Fruit fly (Drosophila melanogaster) whole organism, embryonic: ENCODE results near the gene Cyp4d21.
A peak's percentile ranks its signal among the peaks of the same experiment; 100 is the strongest.

Experiments
- BEAF-32 ChIP-seq: fragments of 200-800 bp; sonication (Bioruptor generic); optimal IDR thresholded peaks from 3 replicates; lab custom pipeline; 2017; ENCODE audit warnings: missing biosample characterization, missing genetic modification characterization, mild to moderate bottlenecking, moderate library complexity, missing genetic modification reagents
- Blimp-1 ChIP-seq: fragments of 200-800 bp; sonication (Bioruptor generic); optimal IDR thresholded peaks from 3 replicates; lab custom pipeline; 2018; ENCODE audit warnings: missing biosample characterization, missing genetic modification characterization, mild to moderate bottlenecking, moderate library complexity, missing genetic modification reagents
- CG11695 ChIP-seq: fragments of 200-800 bp; sonication (Bioruptor generic); IDR thresholded peaks from 3 replicates; pipeline ENCODE4 v1.3.6; 2022; ENCODE audit warnings: missing biosample characterization, missing genetic modification characterization
- CG12299 ChIP-seq: fragments of 200-800 bp; sonication (Bioruptor generic); optimal IDR thresholded peaks from 2 replicates; lab custom pipeline; 2018; ENCODE audit warnings: missing biosample characterization, mild to moderate bottlenecking, missing genetic modification characterization
- CG1233 ChIP-seq: fragments of 200-800 bp; sonication (Bioruptor generic); optimal IDR thresholded peaks from 4 replicates; lab custom pipeline; 2018; ENCODE audit warnings: missing biosample characterization, mild to moderate bottlenecking, missing genetic modification characterization
- CG13894 ChIP-seq: fragments of 200-800 bp; sonication (Bioruptor generic); optimal IDR thresholded peaks from 3 replicates; lab custom pipeline; 2018; ENCODE audit warnings: missing biosample characterization, mild to moderate bottlenecking, missing genetic modification characterization, moderate library complexity
- CG14965 ChIP-seq: fragments of 200-800 bp; sonication (Bioruptor generic); optimal IDR thresholded peaks from 2 replicates; lab custom pipeline; 2016; ENCODE audit warnings: missing biosample characterization, missing genetic modification characterization, borderline replicate concordance
- CG15011 ChIP-seq: fragments of 200-800 bp; sonication (Bioruptor generic); optimal IDR thresholded peaks from 3 replicates; lab custom pipeline; 2018; ENCODE audit warnings: missing biosample characterization, mild to moderate bottlenecking, missing genetic modification characterization
- CG15073 ChIP-seq: fragments of 200-800 bp; sonication (Bioruptor generic); optimal IDR thresholded peaks from 2 replicates; lab custom pipeline; 2016; ENCODE audit warnings: missing biosample characterization, missing genetic modification characterization
- CG15269 ChIP-seq: fragments of 200-800 bp; sonication (Bioruptor generic); optimal IDR thresholded peaks from 2 replicates; lab custom pipeline; 2018; ENCODE audit warnings: missing biosample characterization, mild to moderate bottlenecking, missing genetic modification characterization, moderate library complexity
- CG2129 ChIP-seq: fragments of 200-800 bp; sonication (Bioruptor generic); IDR thresholded peaks from 2 replicates; pipeline ENCODE4 v1.3.6; 2022; ENCODE audit warnings: missing biosample characterization, missing genetic modification characterization; ENCODE audit not compliant: partially characterized antibody
- CG2199 ChIP-seq: fragments of 200-800 bp; sonication (Bioruptor generic); IDR thresholded peaks from 3 replicates; pipeline ENCODE4 v1.3.6; 2022; ENCODE audit warnings: missing biosample characterization, missing genetic modification characterization
- CG2875 ChIP-seq: fragments of 200-800 bp; sonication (Bioruptor generic); optimal IDR thresholded peaks from 2 replicates; lab custom pipeline; 2017; ENCODE audit warnings: missing biosample characterization, mild to moderate bottlenecking, missing genetic modification characterization, missing genetic modification reagents
- CG3163 ChIP-seq: fragments of 200-800 bp; sonication (Bioruptor generic); optimal IDR thresholded peaks from 3 replicates; lab custom pipeline; 2016; ENCODE audit warnings: missing biosample characterization, missing genetic modification characterization
- CG33213 ChIP-seq: fragments of 200-800 bp; sonication (Bioruptor generic); optimal IDR thresholded peaks from 3 replicates; lab custom pipeline; 2016; ENCODE audit warnings: missing biosample characterization, missing genetic modification characterization
- CG43689 ChIP-seq: fragments of 200-800 bp; sonication (Bioruptor generic); IDR thresholded peaks from 2 replicates; pipeline ENCODE4 v1.3.6; 2022; ENCODE audit warnings: missing biosample characterization, missing genetic modification characterization
- CG4404 ChIP-seq: fragments of 200-800 bp; sonication (Bioruptor generic); IDR thresholded peaks from 2 replicates; pipeline ENCODE4 v1.3.6; 2022; ENCODE audit warnings: missing biosample characterization, missing genetic modification characterization
- CG6654 ChIP-seq: fragments of 200-800 bp; sonication (Bioruptor generic); optimal IDR thresholded peaks from 2 replicates; lab custom pipeline; 2017; ENCODE audit warnings: missing biosample characterization, mild to moderate bottlenecking, missing genetic modification characterization
- CG6683 ChIP-seq: fragments of 200-800 bp; sonication (Bioruptor generic); optimal IDR thresholded peaks from 2 replicates; lab custom pipeline; 2017; ENCODE audit warnings: missing biosample characterization, mild to moderate bottlenecking, missing genetic modification characterization, missing genetic modification reagents
- CG6689 ChIP-seq: fragments of 200-800 bp; sonication (Bioruptor generic); IDR thresholded peaks from 2 replicates; pipeline ENCODE4 v1.3.6; 2022; ENCODE audit warnings: missing biosample characterization, missing genetic modification characterization
- CG6791 ChIP-seq: fragments of 200-800 bp; sonication (Bioruptor generic); IDR thresholded peaks from 3 replicates; pipeline ENCODE4 v1.3.6; 2022; ENCODE audit warnings: missing biosample characterization, missing genetic modification characterization; ENCODE audit not compliant: partially characterized antibody
- CrebB ChIP-seq: fragments of 200-800 bp; sonication (Bioruptor generic); optimal IDR thresholded peaks from 3 replicates; lab custom pipeline; 2018; ENCODE audit warnings: missing biosample characterization, mild to moderate bottlenecking, missing genetic modification characterization
- H15 ChIP-seq: fragments of 200-800 bp; sonication (Bioruptor generic); IDR thresholded peaks from 3 replicates; pipeline ENCODE4 v1.3.6; 2022; ENCODE audit warnings: missing biosample characterization, missing genetic modification characterization
- Hand ChIP-seq: fragments of 200-800 bp; sonication (Bioruptor generic); optimal IDR thresholded peaks from 2 replicates; lab custom pipeline; 2017; ENCODE audit warnings: mild to moderate bottlenecking, missing biosample characterization, missing genetic modification reagents, missing genetic modification characterization
- Med ChIP-seq: fragments of 200-800 bp; sonication (Bioruptor generic); peaks from one replicate; lab custom pipeline; 2016; ENCODE audit warnings: missing biosample characterization, missing genetic modification characterization, mild to moderate bottlenecking, inconsistent platforms, moderate library complexity
- Trl ChIP-seq, 3 experiments: fragments of >200 bp in 2 of 3; fragments of 200-800 bp in 1 of 3; sonication (Bioruptor generic) in 1 of 3; optimal IDR thresholded peaks; 2 replicates in 1 of 3; 3 replicates in 2 of 3; lab custom pipeline; 2016 to 2017; ENCODE audit warnings: missing biosample characterization in 1 of 3, missing genetic modification characterization in 1 of 3
- ato ChIP-seq: fragments of 200-800 bp; sonication (Bioruptor generic); IDR thresholded peaks from 2 replicates; pipeline ENCODE4 v1.3.6; 2022; ENCODE audit warnings: missing biosample characterization, missing genetic modification characterization; ENCODE audit not compliant: partially characterized antibody
- az2 ChIP-seq: fragments of 200-800 bp; sonication (Bioruptor generic); optimal IDR thresholded peaks from 3 replicates; lab custom pipeline; 2016; ENCODE audit warnings: missing biosample characterization, missing genetic modification characterization
- chm ChIP-seq: fragments of 200-800 bp; sonication (Bioruptor generic); IDR thresholded peaks from 2 replicates; pipeline ENCODE4 v1.3.6; 2022; ENCODE audit warnings: missing biosample characterization, missing genetic modification characterization
- chn ChIP-seq: fragments of 200-800 bp; sonication (Bioruptor generic); optimal IDR thresholded peaks from 2 replicates; lab custom pipeline; 2016; ENCODE audit warnings: missing biosample characterization, missing genetic modification characterization
- crol ChIP-seq: fragments of 200-800 bp; sonication (Bioruptor generic); IDR thresholded peaks from 2 replicates; pipeline ENCODE4 v1.3.6; 2022; ENCODE audit warnings: missing biosample characterization, missing genetic modification characterization
- cwo ChIP-seq: fragments of 200-800 bp; sonication (Bioruptor generic); optimal IDR thresholded peaks from 3 replicates; lab custom pipeline; 2017; ENCODE audit warnings: missing biosample characterization, missing genetic modification characterization, mild to moderate bottlenecking, moderate library complexity, missing genetic modification reagents
- emc ChIP-seq: fragments of 200-800 bp; sonication (Bioruptor generic); optimal IDR thresholded peaks from 2 replicates; lab custom pipeline; 2016; ENCODE audit warnings: missing biosample characterization, missing genetic modification characterization
- fd3F ChIP-seq: fragments of 200-800 bp; sonication (Bioruptor generic); optimal IDR thresholded peaks from 2 replicates; lab custom pipeline; 2018; ENCODE audit warnings: missing biosample characterization, mild to moderate bottlenecking, missing genetic modification characterization, moderate library complexity
- ham ChIP-seq: fragments of 200-800 bp; sonication (Bioruptor generic); IDR thresholded peaks from 2 replicates; pipeline ENCODE4 v1.3.6; 2022; ENCODE audit warnings: missing biosample characterization, missing genetic modification characterization
- jing ChIP-seq: fragments of 200-800 bp; sonication (Bioruptor generic); optimal IDR thresholded peaks from 2 replicates; lab custom pipeline; 2018; ENCODE audit warnings: missing biosample characterization, mild to moderate bottlenecking, missing genetic modification characterization
- jumu ChIP-seq: fragments of 200-800 bp; sonication (Bioruptor generic); optimal IDR thresholded peaks from 3 replicates; lab custom pipeline; 2016; ENCODE audit warnings: missing biosample characterization, missing genetic modification characterization
- otp ChIP-seq: fragments of 200-800 bp; sonication (Bioruptor generic); IDR thresholded peaks from 3 replicates; pipeline ENCODE4, ENCODE4 v1.3.6; 2022; ENCODE audit warnings: missing biosample characterization, missing genetic modification characterization
- pb ChIP-seq: fragments of 200-800 bp; sonication (Bioruptor generic); optimal IDR thresholded peaks from 3 replicates; lab custom pipeline; 2016; ENCODE audit warnings: missing biosample characterization, missing genetic modification characterization
- prd ChIP-seq, 3 experiments: fragments of >200 bp in 2 of 3; fragments of 200-800 bp in 1 of 3; sonication (Bioruptor generic) in 1 of 3; optimal IDR thresholded peaks in 2 of 3; IDR thresholded peaks in 1 of 3; 2 replicates in 2 of 3; 3 replicates in 1 of 3; pipeline versions ENCODE4 v1.3.6 to Lab custom; 2017 to 2022; ENCODE audit warnings: missing biosample characterization in 1 of 3, missing genetic modification characterization in 1 of 3
- pum ChIP-seq: fragments of 200-800 bp; sonication (Bioruptor generic); optimal IDR thresholded peaks from 2 replicates; lab custom pipeline; 2016; ENCODE audit warnings: missing biosample characterization, missing genetic modification characterization
- seq ChIP-seq: fragments of 200-800 bp; sonication (Bioruptor generic); IDR thresholded peaks from 2 replicates; pipeline ENCODE4 v1.3.6; 2022; ENCODE audit warnings: missing biosample characterization, missing genetic modification characterization
- stwl ChIP-seq: fragments of 200-800 bp; sonication (Bioruptor generic); optimal IDR thresholded peaks from 3 replicates; lab custom pipeline; 2018; ENCODE audit warnings: missing biosample characterization, mild to moderate bottlenecking, missing genetic modification characterization, moderate library complexity
- sug ChIP-seq: fragments of 200-800 bp; optimal IDR thresholded peaks from 2 replicates; lab custom pipeline; 2019; ENCODE audit warnings: missing biosample characterization, mild to moderate bottlenecking, missing genetic modification characterization, moderate library complexity
- tgo ChIP-seq: fragments of 200-800 bp; sonication (Bioruptor generic); IDR thresholded peaks from 3 replicates; pipeline ENCODE4 v1.3.6; 2022; ENCODE audit warnings: missing biosample characterization, missing genetic modification characterization
- tio ChIP-seq: fragments of 200-800 bp; sonication (Bioruptor generic); optimal IDR thresholded peaks from 2 replicates; lab custom pipeline; 2017; ENCODE audit warnings: missing biosample characterization, missing genetic modification characterization, inconsistent platforms
- tll ChIP-seq, 2 experiments: fragments of 200-800 bp in 1 of 2; fragments of >200 bp in 1 of 2; sonication (Bioruptor generic) in 1 of 2; optimal IDR thresholded peaks; 2 replicates each; lab custom pipeline; 2017 to 2019; ENCODE audit warnings: missing biosample characterization in 2 of 2, missing genetic modification characterization in 2 of 2, mild to moderate bottlenecking in 1 of 2, moderate library complexity in 1 of 2
- trem ChIP-seq: fragments of 200-800 bp; optimal IDR thresholded peaks from 3 replicates; lab custom pipeline; 2019; ENCODE audit warnings: missing biosample characterization, mild to moderate bottlenecking, missing genetic modification characterization, moderate library complexity
- tx ChIP-seq: fragments of 200-800 bp; sonication (Bioruptor generic); optimal IDR thresholded peaks from 2 replicates; lab custom pipeline; 2016; ENCODE audit warnings: missing biosample characterization, missing genetic modification characterization

Cyp4d21 gene

dm6 chr2L:7596862-7597261 is 8.5 kb upstream of the Cyp4d21 start (continued):
- TF ChIP-seq H15 (GFP tag; lab: Robert Waterston, UW) (peak; percentile 83), tx (GFP tag; lab: Kevin White, UChicago) (peak; percentile 44), CG15269 (tag; lab: Kevin White, UChicago) (peak; percentile 49), CG13894 (tag; lab: Kevin White, UChicago) (no peak), tio (GFP tag; lab: Kevin White, UChicago) (peak; percentile 76), Trl (optimal IDR thresholded peaks at IDR 0.05; lab: Kevin White, UChicago) (no peak), Trl (GFP tag; optimal IDR thresholded peaks at IDR 0.05; lab: Kevin White, UChicago) (peak; percentile 83), CG12299 (tag; lab: Kevin White, UChicago) (peak; percentile 56), CG4404 (peak; percentile 92), tgo (GFP tag; lab: Robert Waterston, UW) (peak; percentile 69; the same call in 2 of the 3 replicates), trem (peak; percentile 89), CG14965 (GFP tag; lab: Kevin White, UChicago) (peak; percentile 44), CrebB (peak; percentile 58), crol (GFP tag; lab: Robert Waterston, UW) (peak; percentile 80), az2 (peak; percentile 92), Hand (GFP tag; lab: Kevin White, UChicago) (no peak), ham (GFP tag; lab: Robert Waterston, UW) (no peak), emc (no peak), pum (GFP tag; lab: Kevin White, UChicago) (peak; percentile 86), seq (GFP tag; lab: Robert Waterston, UW) (no peak), BEAF-32 (GFP tag; lab: Kevin White, UChicago) (no peak), CG43689 (GFP tag; lab: Robert Waterston, UW) (no peak), chm (GFP tag; lab: Robert Waterston, UW) (peak; percentile 77; the same call in 1 of the 2 replicates), CG6683 (peak; percentile 23), CG2875 (peak; percentile 89), CG3163 (peak; percentile 51), sug (tag; lab: Kevin White, UChicago) (no peak), CG15073 (GFP tag; lab: Kevin White, UChicago) (peak; percentile 28), Blimp-1 (peak; percentile 89), pb (GFP tag; lab: Kevin White, UChicago) (peak; percentile 65), CG2199 (peak; percentile 91), Med (GFP tag; lab: Kevin White, UChicago) (peak; percentile 92), fd3F (GFP tag; lab: Kevin White, UChicago) (no peak), tll (GFP tag; optimal IDR thresholded peaks at IDR 0.05; lab: Kevin White, UChicago) (peak in 1 of 2 experiments; percentile 39), stwl (tag; lab: Kevin White, UChicago) (peak; percentile 43), CG6791 (GFP tag; lab: Robert Waterston, UW) (no peak), chn (GFP tag; lab: Kevin White, UChicago) (peak; percentile 88), jumu (GFP tag; lab: Kevin White, UChicago) (peak; percentile 84), CG15011 (GFP tag; lab: Kevin White, UChicago) (peak; percentile 38), CG33213 (GFP tag; lab: Kevin White, UChicago) (peak; percentile 70), CG1233 (GFP tag; lab: Kevin White, UChicago) (peak; percentile 82), CG2129 (no peak), cwo (GFP tag; lab: Kevin White, UChicago) (no peak), CG6654 (peak; percentile 68), prd (optimal IDR thresholded peaks at IDR 0.05; lab: Kevin White, UChicago) (no peak), prd (GFP tag; IDR thresholded peaks at IDR 0.05; lab: Robert Waterston, UW) (peak; percentile 93), CG6689 (GFP tag; lab: Robert Waterston, UW) (peak; percentile 86), jing (GFP tag; lab: Kevin White, UChicago) (peak; percentile 81), otp (peak; percentile 94), CG11695 (GFP tag; lab: Robert Waterston, UW) (peak; percentile 78), ato (no peak)
